Worm (Caenorhabditis elegans): Measurements from ENCODE around the gene Y49G5B.1.

The Y49G5B.1 gene

DNA sequence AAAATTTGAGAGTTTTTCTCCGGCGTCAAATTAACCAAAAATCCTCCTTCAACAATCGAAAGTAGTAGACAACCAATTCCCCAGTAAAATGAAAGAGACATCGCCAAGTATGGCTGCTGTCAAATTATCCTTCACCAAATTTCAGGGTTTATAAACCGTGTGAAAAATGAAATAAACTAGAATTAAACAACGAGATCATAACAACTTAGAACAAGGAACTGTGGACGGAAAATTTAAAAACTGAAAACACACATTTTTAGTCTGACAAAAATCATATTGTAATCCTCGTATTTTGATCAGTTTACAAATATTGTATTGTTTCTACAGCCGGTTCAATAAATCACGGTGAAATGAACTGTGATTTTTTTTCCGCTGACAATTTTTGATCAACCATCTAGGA lies 39.8 kb downstream of the Y49G5B.1 start, which contains the start of gene cest-30:
Gene cest-30 (minus strand): TSS at position 101 of the 400 bp plus-strand sequence.
- TF ChIP-seq aly-2 (tag; optimal IDR thresholded peaks at IDR 0.05), result no peak
- no peak for TF ChIP-seq nhr-47 (tag; optimal IDR thresholded peaks at IDR 0.05)
- no peak for TF ChIP-seq C34B4.2 (tag; optimal IDR thresholded peaks at IDR 0.05)
- no peak for TF ChIP-seq nhr-20 (tag; optimal IDR thresholded peaks at IDR 0.05)
- TF ChIP-seq nhr-90 (tag; optimal IDR thresholded peaks at IDR 0.05; ENCODE audit: poor library complexity), result no peak
- TF ChIP-seq vab-15 (tag; optimal IDR thresholded peaks at IDR 0.05), result no peak
- no peak for TF ChIP-seq sptf-1 (tag; optimal IDR thresholded peaks at IDR 0.05)
- TF ChIP-seq ztf-4 (tag; optimal IDR thresholded peaks at IDR 0.05), result no peak

DNA sequence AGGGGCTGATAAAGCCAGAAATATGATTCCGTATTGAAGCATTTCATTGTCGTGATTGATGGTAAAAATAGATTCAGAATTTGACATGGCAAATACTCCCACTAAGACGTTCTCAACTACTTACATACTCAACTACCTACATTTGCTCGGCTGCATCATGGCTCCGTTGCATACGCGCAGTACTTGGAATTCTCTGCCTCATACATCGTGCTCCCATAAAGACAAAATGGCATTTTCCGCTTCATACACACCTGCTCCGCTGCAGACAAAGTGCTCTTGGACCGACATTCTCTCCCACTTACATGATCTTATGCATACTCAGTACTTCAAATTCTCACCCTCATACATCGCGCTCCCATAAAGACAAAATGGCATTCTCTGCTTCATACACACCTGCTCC lies 42.4 kb downstream of the Y49G5B.1 start, which contains the start of the genes srt-69 and B0238.12:
Gene srt-69 (minus strand): TSS at position 101 of the 400 bp plus-strand sequence.
Gene B0238.12 (plus strand): TSS at position 264 of the 400 bp plus-strand sequence.
- TF ChIP-seq lin-15B (tag; optimal IDR thresholded peaks at IDR 0.05) (no peak), lir-3 (tag; optimal IDR thresholded peaks at IDR 0.05; ENCODE audit: poor library complexity) (no peak), snu-23 (GFP tag; optimal IDR thresholded peaks at IDR 0.05) (no peak), C16A3.4 (tag; optimal IDR thresholded peaks at IDR 0.05) (no peak), fkh-10 (GFP tag; optimal IDR thresholded peaks at IDR 0.05) (no peak), grh-1 (GFP tag; IDR thresholded peaks at IDR 0.05) (no peak), ama-1 (optimal IDR thresholded peaks at IDR 0.05) (no peak), nhr-77 (tag; optimal IDR thresholded peaks at IDR 0.05) (no peak), skn-1 (tag; optimal IDR thresholded peaks at IDR 0.05) (no peak), dpl-1 (GFP tag; optimal IDR thresholded peaks at IDR 0.05) (no peak), aly-2 (tag; optimal IDR thresholded peaks at IDR 0.05) (no peak), mab-9 (GFP tag; IDR thresholded peaks at IDR 0.05) (no peak), snpc-4 (tag; optimal IDR thresholded peaks at IDR 0.05) (no peak), nhr-85 (tag) (no peak)

DNA sequence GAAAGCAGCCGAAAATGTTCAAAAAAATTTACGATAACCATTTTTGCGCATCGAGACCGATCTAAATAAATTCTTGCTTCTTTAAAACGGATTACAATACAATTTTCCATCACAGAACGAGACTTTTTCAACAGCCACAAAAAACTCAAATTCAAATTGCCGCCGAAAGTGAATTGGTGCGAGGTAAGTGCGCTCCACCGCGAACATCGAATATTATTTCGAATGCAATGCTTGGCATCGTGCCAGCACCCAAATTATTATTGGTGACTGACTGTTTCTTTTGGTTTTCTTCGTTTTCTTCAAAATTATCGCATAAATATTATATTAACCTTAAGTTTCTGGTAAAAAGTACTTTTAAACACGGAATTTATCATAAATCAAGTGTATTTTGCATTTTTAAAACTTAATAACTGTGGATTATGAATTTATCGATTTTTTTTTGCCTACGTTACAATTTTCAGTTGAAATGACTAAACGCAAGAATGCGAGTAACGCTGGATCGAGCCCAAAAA lies 45.9 kb downstream of the Y49G5B.1 start, which contains the start of gene penr-1:
Gene penr-1 (plus strand): TSS at position 462 of the 512 bp plus-strand sequence.
- TF ChIP-seq pqm-1 (tag; optimal IDR thresholded peaks at IDR 0.05) (no peak), irx-1 (tag; optimal IDR thresholded peaks at IDR 0.05) (peak; percentile 16), C34B4.2 (tag; optimal IDR thresholded peaks at IDR 0.05) (no peak), Y116A8C.19 (tag; optimal IDR thresholded peaks at IDR 0.05; ENCODE audit: borderline replicate concordance) (no peak), lsy-2 (tag; optimal IDR thresholded peaks at IDR 0.05) (peak; percentile 51 to 74), zip-4 (GFP tag; optimal IDR thresholded peaks at IDR 0.05) (no peak), ceh-8 (GFP tag; optimal IDR thresholded peaks at IDR 0.05) (no peak), ztf-4 (tag; optimal IDR thresholded peaks at IDR 0.05) (no peak), mep-1 (tag; optimal IDR thresholded peaks at IDR 0.05) (peak; percentile 19), fkh-4 (tag; optimal IDR thresholded peaks at IDR 0.05; ENCODE audit: borderline replicate concordance) (no peak), hpl-2 (GFP tag; optimal IDR thresholded peaks at IDR 0.05) (no peak), vab-15 (tag; optimal IDR thresholded peaks at IDR 0.05) (peak; percentile 51), nhr-90 (tag; optimal IDR thresholded peaks at IDR 0.05; ENCODE audit: poor library complexity) (peak; percentile 34), fkh-8 (tag; optimal IDR thresholded peaks at IDR 0.05) (peak; percentile 18), nhr-85 (tag) (peak; percentile 75), nhr-71 (tag; optimal IDR thresholded peaks at IDR 0.05) (peak; percentile 75), mef-2 (tag; optimal IDR thresholded peaks at IDR 0.05) (no peak), tbx-2 (tag; optimal IDR thresholded peaks at IDR 0.05) (peak; percentile 59), fos-1 (tag; optimal IDR thresholded peaks at IDR 0.05) (no peak), pax-3 (tag; optimal IDR thresholded peaks at IDR 0.05) (no peak), fkh-10 (GFP tag; optimal IDR thresholded peaks at IDR 0.05) (peak; percentile 6), egl-13 (tag; optimal IDR thresholded peaks at IDR 0.05) (peak; percentile 6), lin-13 (GFP tag; optimal IDR thresholded peaks at IDR 0.05) (peak; percentile 37), snu-23 (GFP tag; optimal IDR thresholded peaks at IDR 0.05) (peak; percentile 71), nhr-77 (tag; optimal IDR thresholded peaks at IDR 0.05) (peak; percentile 42), jun-1 (tag; optimal IDR thresholded peaks at IDR 0.05) (peak; percentile 23), mdl-1 (tag; optimal IDR thresholded peaks at IDR 0.05) (peak in 1 of 2 experiments; percentile 29), nhr-28 (tag; optimal IDR thresholded peaks at IDR 0.05) (no peak), unc-98 (GFP tag; IDR thresholded peaks at IDR 0.05) (no peak), aha-1 (tag; optimal IDR thresholded peaks at IDR 0.05) (no peak), nhr-237 (tag; optimal IDR thresholded peaks at IDR 0.05) (peak; percentile 6), nhr-84 (tag; optimal IDR thresholded peaks at IDR 0.05) (no peak), zag-1 (tag; optimal IDR thresholded peaks at IDR 0.05) (no peak), elt-3 (tag; optimal IDR thresholded peaks at IDR 0.05) (peak in 2 of 6 experiments; percentile 2 to 43), blmp-1 (tag; optimal IDR thresholded peaks at IDR 0.05) (peak; percentile 33), isw-1 (GFP tag; IDR thresholded peaks at IDR 0.05) (no peak)
